Worm (Caenorhabditis elegans): ENCODE results near the gene nhr-260.

ce11 chrV:1471078-1471969 is 40.1 kb downstream of the nhr-260 start:
- TF ChIP-seq him-1 (tag; optimal IDR thresholded peaks at IDR 0.05) = no peak
- peak; percentile 45 for TF ChIP-seq W03F9.2 (tag; optimal IDR thresholded peaks at IDR 0.05)
- no peak for TF ChIP-seq dao-5 (tag; optimal IDR thresholded peaks at IDR 0.05)
